Fruit fly (Drosophila melanogaster): ENCODE measurements around the gene sni.
A peak's percentile ranks its signal among the peaks of the same experiment; 100 is the strongest.

sni gene

DNA sequence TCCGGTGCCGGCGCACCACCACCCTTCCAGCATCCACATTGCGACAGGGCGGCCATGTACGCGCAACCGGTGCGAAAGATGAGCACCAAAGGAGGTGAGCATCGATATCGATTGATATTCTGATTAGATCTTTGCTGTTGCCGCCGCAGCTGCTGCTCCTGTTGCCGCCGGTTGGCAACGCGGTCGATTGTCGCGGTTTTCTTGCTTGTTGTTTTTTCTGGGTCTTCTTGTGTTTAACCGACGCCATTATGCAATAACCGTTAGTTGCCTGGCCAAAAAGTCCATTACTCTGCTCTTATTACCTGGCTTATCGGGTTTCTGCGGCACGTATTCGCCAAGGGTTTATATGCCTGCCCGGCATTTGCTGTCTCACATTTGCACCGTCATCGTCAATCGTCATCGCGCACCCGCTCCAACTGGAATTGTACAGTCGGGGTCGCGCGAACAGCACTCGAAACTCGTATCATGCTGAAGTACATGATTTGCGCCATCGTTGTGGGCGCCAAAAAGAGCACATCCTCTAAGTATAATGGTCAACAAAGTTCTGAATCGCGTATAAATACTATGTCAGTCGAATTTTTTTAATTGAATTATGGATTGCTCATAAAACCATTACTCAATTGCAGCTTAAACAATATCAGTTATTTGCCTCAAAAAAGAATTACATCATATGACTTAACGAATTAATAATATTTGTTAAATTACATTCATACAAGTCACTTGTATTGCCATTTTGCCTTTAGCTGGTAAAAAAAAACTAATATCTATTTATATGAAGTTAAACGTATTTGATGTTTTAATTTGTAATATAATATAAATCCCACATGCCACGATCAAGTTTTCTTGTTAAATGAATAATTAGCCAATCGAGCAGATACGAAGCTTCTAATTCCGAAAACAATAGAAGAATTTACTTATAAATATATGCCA is at the start of gene sni:
sni (minus strand) TSS at position 51 of the 930 bp plus-strand sequence.
- TF ChIP-seq Abd-B (GFP tag; optimal IDR thresholded peaks at IDR 0.05) (no peak), h (GFP tag; optimal IDR thresholded peaks at IDR 0.05) (peak; percentile 68), N (GFP tag; optimal IDR thresholded peaks at IDR 0.05) (no peak), HLH106 (tag; optimal IDR thresholded peaks at IDR 0.05) (peak; percentile 57), usp (GFP tag; optimal IDR thresholded peaks at IDR 0.05) (no peak), Vsx2 (GFP tag; optimal IDR thresholded peaks at IDR 0.05; ENCODE audit: partially characterized antibody) (no peak), tai (GFP tag; optimal IDR thresholded peaks at IDR 0.05) (no peak), dsf (GFP tag; optimal IDR thresholded peaks at IDR 0.05; ENCODE audit: borderline replicate concordance) (no peak), OdsH (GFP tag; optimal IDR thresholded peaks at IDR 0.05) (peak; percentile 62), fru (GFP tag; optimal IDR thresholded peaks at IDR 0.05) (peak; percentile 69), Hr83 (GFP tag; optimal IDR thresholded peaks at IDR 0.05; ENCODE audit: poor library complexity, severe bottlenecking) (no peak), Dfd (GFP tag; optimal IDR thresholded peaks at IDR 0.05) (no peak), Sp1 (GFP tag; optimal IDR thresholded peaks at IDR 0.05) (peak; percentile 60), ey (GFP tag; optimal IDR thresholded peaks at IDR 0.05) (peak; percentile 56), pan (optimal IDR thresholded peaks at IDR 0.05) (no peak), Hr78 (GFP tag; optimal IDR thresholded peaks at IDR 0.05) (no peak), woc (GFP tag; optimal IDR thresholded peaks at IDR 0.05) (peak; percentile 54), psq (GFP tag; optimal IDR thresholded peaks at IDR 0.05) (no peak), Mio (GFP tag; optimal IDR thresholded peaks at IDR 0.05) (no peak), Myc (optimal IDR thresholded peaks at IDR 0.05) (no peak), foxo (GFP tag; optimal IDR thresholded peaks at IDR 0.05) (peak in 1 of 2 experiments; percentile 61), CG32264 (GFP tag; optimal IDR thresholded peaks at IDR 0.05) (peak; percentile 1), Dif (GFP tag; optimal IDR thresholded peaks at IDR 0.05; ENCODE audit: partially characterized antibody) (no peak), rgr (GFP tag; optimal IDR thresholded peaks at IDR 0.05) (peak; percentile 65), brk (GFP tag; optimal IDR thresholded peaks at IDR 0.05) (no peak), CrebA (GFP tag; optimal IDR thresholded peaks at IDR 0.05; ENCODE audit: borderline replicate concordance) (no peak)

DNA sequence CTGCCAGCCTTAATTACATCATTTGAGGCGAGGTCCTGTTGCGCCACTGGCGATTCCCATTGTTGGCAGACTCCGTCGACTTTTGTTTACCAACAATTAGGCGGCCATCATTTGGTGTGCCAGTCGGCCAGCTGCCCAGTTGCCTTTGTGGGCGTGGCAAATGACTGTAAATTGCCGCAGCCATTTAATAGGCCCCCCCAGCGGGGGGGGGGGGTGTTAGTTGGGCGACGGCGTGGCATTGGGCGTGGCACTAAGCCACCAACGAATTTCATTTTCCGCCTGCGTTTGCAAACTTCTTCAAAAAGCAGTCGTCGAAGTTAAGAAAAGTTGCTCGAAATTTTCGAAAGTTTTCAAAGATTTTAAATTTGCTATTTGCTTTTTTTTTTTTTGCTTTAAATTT is 43.0 kb upstream of the sni start:
- no peak for TF ChIP-seq Rel (GFP tag; optimal IDR thresholded peaks at IDR 0.05)
- no peak for TF ChIP-seq Rel (tag; optimal IDR thresholded peaks at IDR 0.05)
- TF ChIP-seq lola (GFP tag; optimal IDR thresholded peaks at IDR 0.05): no peak
- TF ChIP-seq CrebA (GFP tag; optimal IDR thresholded peaks at IDR 0.05; ENCODE audit: borderline replicate concordance): no peak
- TF ChIP-seq Dfd (GFP tag; optimal IDR thresholded peaks at IDR 0.05): peak; percentile 91

DNA sequence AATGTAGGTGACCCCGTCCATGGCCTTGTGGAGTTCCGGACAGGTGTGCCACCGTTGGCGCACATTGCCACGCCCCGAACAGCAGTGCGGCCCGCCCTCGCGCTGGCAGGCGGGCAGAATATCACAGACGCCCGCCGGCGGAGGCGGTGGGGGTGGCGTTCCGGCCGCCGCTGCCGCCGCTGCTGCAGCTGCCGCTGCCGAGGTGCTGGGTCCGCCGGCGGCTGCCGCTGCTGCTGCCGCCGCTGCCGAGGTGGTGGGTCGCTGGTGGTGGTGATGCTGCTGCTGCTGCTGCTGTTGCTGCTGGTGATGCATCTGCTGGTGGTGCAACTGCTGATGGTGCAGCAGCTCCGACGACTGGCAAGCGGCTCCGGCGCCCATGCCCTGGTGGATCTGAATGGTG is 41.2 kb upstream of the sni start:
- TF ChIP-seq h (GFP tag; optimal IDR thresholded peaks at IDR 0.05) (no peak), HLH106 (tag; optimal IDR thresholded peaks at IDR 0.05) (no peak), Dfd (GFP tag; optimal IDR thresholded peaks at IDR 0.05) (peak; percentile 82), usp (GFP tag; optimal IDR thresholded peaks at IDR 0.05) (no peak), Rel (GFP tag; optimal IDR thresholded peaks at IDR 0.05) (no peak), Rel (tag; optimal IDR thresholded peaks at IDR 0.05) (no peak)

DNA sequence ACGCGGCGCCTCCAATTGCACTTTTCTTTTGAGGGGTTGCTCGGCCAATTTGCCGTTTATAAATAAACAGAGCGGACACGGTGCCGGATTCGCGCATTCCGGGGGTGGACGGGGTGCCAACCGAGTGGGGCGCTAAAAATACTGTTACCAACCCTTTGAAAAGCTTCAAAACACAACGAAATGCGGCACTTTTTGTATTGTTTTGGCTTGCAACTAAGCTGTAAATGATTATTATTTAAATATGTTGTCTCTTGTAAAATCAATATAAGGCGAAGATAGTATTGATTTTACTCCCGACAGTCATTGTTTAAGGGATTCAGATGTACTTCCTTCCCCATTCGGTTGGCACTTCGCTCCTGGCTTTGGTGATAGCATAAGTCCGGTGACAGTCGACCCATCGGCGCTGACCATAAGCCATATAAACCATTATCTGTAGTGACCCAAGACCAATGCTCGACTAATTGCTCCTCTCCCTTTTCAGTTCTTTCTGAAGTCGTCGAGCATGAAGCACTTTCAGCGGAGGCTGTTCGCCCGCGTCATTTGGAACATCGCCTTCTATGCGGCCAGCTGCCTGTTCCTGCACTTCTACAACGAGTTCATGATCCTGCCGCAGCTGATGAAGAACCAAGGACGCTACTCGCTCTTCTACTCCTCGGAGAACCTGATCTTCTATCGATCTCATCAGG is 30.1 kb upstream of the sni start, which contains the start of gene CG15343:
CG15343 (minus strand) TSS at position 8 of the 686 bp plus-strand sequence.
- TF ChIP-seq dsf (GFP tag; optimal IDR thresholded peaks at IDR 0.05; ENCODE audit: borderline replicate concordance): no peak
- TF ChIP-seq Sp1 (GFP tag; optimal IDR thresholded peaks at IDR 0.05): peak; percentile 17
- no peak for TF ChIP-seq GATAd (GFP tag; optimal IDR thresholded peaks at IDR 0.05)
- TF ChIP-seq Mio (GFP tag; optimal IDR thresholded peaks at IDR 0.05): no peak
- no peak for TF ChIP-seq tai (GFP tag; optimal IDR thresholded peaks at IDR 0.05)
- TF ChIP-seq N (GFP tag; optimal IDR thresholded peaks at IDR 0.05): no peak
- peak; percentile 45 for TF ChIP-seq br (GFP tag; optimal IDR thresholded peaks at IDR 0.05)
- no peak for TF ChIP-seq jim (GFP tag; optimal IDR thresholded peaks at IDR 0.05)
- peak; percentile 46 for TF ChIP-seq dmrt93B (GFP tag; optimal IDR thresholded peaks at IDR 0.05)
- TF ChIP-seq woc (GFP tag; optimal IDR thresholded peaks at IDR 0.05): no peak
- no peak for TF ChIP-seq dl (GFP tag; optimal IDR thresholded peaks at IDR 0.05; ENCODE audit: insufficient read depth in 1 of 2, partially characterized antibody in 2 of 2)
- peak; percentile 62 for TF ChIP-seq fru (GFP tag; optimal IDR thresholded peaks at IDR 0.05)
- no peak for TF ChIP-seq CrebA (GFP tag; optimal IDR thresholded peaks at IDR 0.05; ENCODE audit: borderline replicate concordance)
- TF ChIP-seq Abd-B (GFP tag; optimal IDR thresholded peaks at IDR 0.05): no peak
- TF ChIP-seq CG9705 (GFP tag; optimal IDR thresholded peaks at IDR 0.05): peak; percentile 13
- TF ChIP-seq sv (GFP tag; optimal IDR thresholded peaks at IDR 0.05): no peak
- no peak for TF ChIP-seq Vsx2 (GFP tag; optimal IDR thresholded peaks at IDR 0.05; ENCODE audit: partially characterized antibody)
- peak; percentile 41 for TF ChIP-seq psq (GFP tag; optimal IDR thresholded peaks at IDR 0.05)
- TF ChIP-seq usp (GFP tag; optimal IDR thresholded peaks at IDR 0.05): no peak
- no peak for TF ChIP-seq CG32264 (GFP tag; optimal IDR thresholded peaks at IDR 0.05)
- TF ChIP-seq foxo (GFP tag; optimal IDR thresholded peaks at IDR 0.05): peak in 1 of 2 experiments; percentile 57
- peak; percentile 57 for TF ChIP-seq h (GFP tag; optimal IDR thresholded peaks at IDR 0.05)
- no peak for TF ChIP-seq lola (GFP tag; optimal IDR thresholded peaks at IDR 0.05)
- TF ChIP-seq Dif (GFP tag; optimal IDR thresholded peaks at IDR 0.05; ENCODE audit: partially characterized antibody): no peak
- peak; percentile 60 for TF ChIP-seq ey (GFP tag; optimal IDR thresholded peaks at IDR 0.05)
- TF ChIP-seq Rel (GFP tag; optimal IDR thresholded peaks at IDR 0.05): no peak
- no peak for TF ChIP-seq Rel (tag; optimal IDR thresholded peaks at IDR 0.05)
- TF ChIP-seq OdsH (GFP tag; optimal IDR thresholded peaks at IDR 0.05): no peak
- no peak for TF ChIP-seq Myc (optimal IDR thresholded peaks at IDR 0.05)
- TF ChIP-seq Hr78 (GFP tag; optimal IDR thresholded peaks at IDR 0.05): no peak
- peak; percentile 44 for TF ChIP-seq rgr (GFP tag; optimal IDR thresholded peaks at IDR 0.05)
- TF ChIP-seq pan (optimal IDR thresholded peaks at IDR 0.05): no peak
